Worm (Caenorhabditis elegans) whole organism, early embryonic: ENCODE data around the gene rars-1.
A peak's percentile ranks its signal among the peaks of the same experiment; 100 is the strongest.

Experiments
- B0310.2 ChIP-seq: sonication (generic microtip); optimal IDR thresholded peaks from 2 replicates; lab custom pipeline; 2016; ENCODE audit warnings: mild to moderate bottlenecking, missing genetic modification characterization, missing compliant biosample characterization
- F13C5.2 ChIP-seq: sonication (generic microtip); optimal IDR thresholded peaks from 2 replicates; lab custom pipeline; 2017; ENCODE audit warnings: mild to moderate bottlenecking, missing genetic modification characterization, inconsistent platforms, missing compliant biosample characterization
- aly-1 ChIP-seq: sonication (generic microtip); optimal IDR thresholded peaks from 2 replicates; lab custom pipeline; 2016; ENCODE audit warnings: missing genetic modification characterization, missing compliant biosample characterization
- ama-1 ChIP-seq: fragments of 150-350 bp; optimal IDR thresholded peaks from 2 replicates; lab custom pipeline; 2014
- ceh-13 ChIP-seq: fragments of 200-800 bp; sonication (Bioruptor generic); optimal IDR thresholded peaks from 2 replicates; lab custom pipeline; 2018; ENCODE audit warnings: mild to moderate bottlenecking, missing genetic modification characterization, missing compliant biosample characterization
- ceh-36 ChIP-seq: sonication (generic microtip); optimal IDR thresholded peaks from 2 replicates; lab custom pipeline; 2016; ENCODE audit warnings: missing genetic modification characterization, inconsistent platforms, missing compliant biosample characterization
- ets-7 ChIP-seq: sonication (generic microtip); optimal IDR thresholded peaks from 2 replicates; lab custom pipeline; 2016; ENCODE audit warnings: missing genotype, missing genetic modification characterization, missing compliant biosample characterization
- flt-1 ChIP-seq: fragments of 200-800 bp; sonication (Bioruptor generic); IDR thresholded peaks from 2 replicates; pipeline ENCODE4 v1.3.6; 2022; ENCODE audit warnings: missing genetic modification characterization, missing compliant biosample characterization
- hmbx-1 ChIP-seq: sonication (generic microtip); optimal IDR thresholded peaks from 2 replicates; lab custom pipeline; 2016; ENCODE audit warnings: mild to moderate bottlenecking, missing genetic modification characterization, missing compliant biosample characterization
- hmg-4 ChIP-seq: fragments of 200-800 bp; sonication (Bioruptor generic); optimal IDR thresholded peaks from 2 replicates; lab custom pipeline; 2018; ENCODE audit warnings: mild to moderate bottlenecking, missing genetic modification characterization, missing compliant biosample characterization
- hnd-1 ChIP-seq: sonication (generic microtip); optimal IDR thresholded peaks from 2 replicates; lab custom pipeline; 2016; ENCODE audit warnings: missing genetic modification characterization, missing compliant biosample characterization
- pes-1 ChIP-seq: fragments of 200-800 bp; sonication (Bioruptor generic); IDR thresholded peaks from 2 replicates; pipeline ENCODE4 v1.3.6; 2022; ENCODE audit warnings: missing genetic modification reagents, missing genetic modification characterization, missing compliant biosample characterization
- scrt-1 ChIP-seq: fragments of 200-800 bp; sonication (Bioruptor generic); IDR thresholded peaks from 2 replicates; pipeline ENCODE4 v1.3.6; 2022; ENCODE audit warnings: missing genetic modification characterization, missing compliant biosample characterization
- sea-1 ChIP-seq: fragments of 200-800 bp; sonication (Bioruptor generic); conservative IDR thresholded peaks from 2 replicates; pipeline ENCODE4 v1.3.6; 2022; ENCODE audit warnings: missing genetic modification characterization, missing compliant biosample characterization
- tbx-11 ChIP-seq: fragments of 200-800 bp; sonication (Bioruptor generic); IDR thresholded peaks from 2 replicates; pipeline ENCODE4 v1.3.6; 2022; ENCODE audit warnings: missing genetic modification characterization, missing compliant biosample characterization
- tbx-37 ChIP-seq: fragments of 200-800 bp; sonication (Bioruptor generic); conservative IDR thresholded peaks from 2 replicates; pipeline ENCODE4 v1.3.6; 2022; ENCODE audit warnings: missing genetic modification reagents, missing genetic modification characterization, missing compliant biosample characterization
- tra-4 ChIP-seq: sonication (generic microtip); optimal IDR thresholded peaks from 2 replicates; lab custom pipeline; 2017; ENCODE audit warnings: missing genetic modification characterization, missing compliant biosample characterization

Gene rars-1

DNA sequence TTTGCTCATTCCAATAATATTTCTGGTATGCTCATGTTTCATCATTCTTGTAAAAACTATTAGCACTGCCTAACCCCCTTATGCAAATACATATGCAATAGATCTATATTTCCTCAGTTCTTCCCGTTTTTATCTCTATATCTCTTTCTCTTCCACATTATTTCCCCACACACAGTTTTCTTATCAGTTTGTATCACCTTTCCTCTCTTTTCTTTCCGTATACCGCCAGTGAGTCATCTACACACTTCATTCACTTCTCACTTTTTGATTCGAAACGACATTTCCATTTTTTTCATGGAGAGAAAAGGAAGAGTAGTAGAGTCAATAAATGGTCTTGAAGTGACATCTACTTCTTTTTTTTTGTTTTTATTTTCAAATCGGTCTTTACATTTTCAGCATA is 10.6 kb downstream of the rars-1 start:
- TF ChIP-seq tbx-37 (GFP tag; lab: Robert Waterston, UW) (no peak), ceh-13 (GFP tag; lab: Kevin White, UChicago) (no peak), flt-1 (GFP tag; lab: Robert Waterston, UW) (no peak), hmg-4 (GFP tag; lab: Kevin White, UChicago) (no peak), tra-4 (tag; lab: Kevin White, UChicago) (no peak), ama-1 (no peak), B0310.2 (tag; lab: Kevin White, UChicago) (no peak), hmbx-1 (tag; lab: Kevin White, UChicago) (no peak), tbx-11 (no peak), F13C5.2 (tag; lab: Kevin White, UChicago) (no peak), sea-1 (no peak)

DNA sequence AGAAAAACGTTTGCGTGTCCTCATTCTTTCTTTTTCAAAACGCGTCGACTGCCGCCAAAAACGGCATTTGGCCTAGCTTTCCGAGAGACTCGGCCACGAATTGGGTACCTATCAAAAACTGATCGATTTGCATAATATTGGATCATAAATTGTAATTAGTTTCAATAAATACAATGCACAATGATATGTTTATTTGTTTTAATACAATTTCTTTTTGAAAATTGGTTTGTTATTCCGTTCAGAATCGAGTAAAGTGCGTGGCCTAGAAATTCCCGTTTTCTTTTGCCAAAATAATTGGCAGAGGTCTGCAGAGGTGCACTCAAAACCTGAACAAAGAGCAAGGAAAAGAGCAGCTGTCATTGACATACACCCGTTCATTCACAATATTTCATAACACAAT is 11.6 kb downstream of the rars-1 start, which contains the start of gene F26F4.8:
Gene F26F4.8 (minus strand): TSS at position 69 of the 400 bp plus-strand sequence.
- TF ChIP-seq pes-1 (GFP tag; lab: Robert Waterston, UW) (0 out of 2 replicates have a peak, but pooled peaks have one; percentile 40), ceh-13 (GFP tag; lab: Kevin White, UChicago) (peak; percentile 18), tbx-11 (no peak), ets-7 (tag; lab: Kevin White, UChicago) (peak; percentile 41), hmg-4 (GFP tag; lab: Kevin White, UChicago) (peak; percentile 25), tbx-37 (GFP tag; lab: Robert Waterston, UW) (0 out of 2 replicates have a peak, but pooled peaks have one; percentile 12)

DNA sequence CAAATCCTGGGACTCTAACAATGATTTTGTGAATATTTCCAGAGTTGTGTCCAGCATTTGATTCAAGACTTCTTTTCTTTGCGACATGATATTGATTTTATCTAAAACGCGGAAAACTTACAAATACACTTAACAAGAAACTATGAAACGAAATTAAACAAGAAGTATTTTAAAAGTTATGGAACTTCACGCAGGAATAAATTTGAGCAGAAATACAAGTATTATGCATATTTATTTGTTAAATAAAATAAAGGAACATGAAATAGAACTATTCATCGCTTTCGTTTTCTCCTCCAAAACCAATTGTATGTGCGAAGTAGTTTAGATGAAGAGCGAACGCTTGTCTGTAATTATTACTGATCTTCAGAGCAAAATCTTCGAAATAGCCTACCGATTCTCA is 13.2 kb downstream of the rars-1 start, which contains the start of gene kbp-2:
Gene kbp-2 (minus strand): TSS at position 101 of the 400 bp plus-strand sequence.
- no peak for TF ChIP-seq ceh-36 (tag; lab: Kevin White, UChicago)
- TF ChIP-seq B0310.2 (tag; lab: Kevin White, UChicago), result no peak
- no peak for TF ChIP-seq tra-4 (tag; lab: Kevin White, UChicago)
- TF ChIP-seq ama-1, result no peak
- no peak for TF ChIP-seq aly-1 (tag; lab: Kevin White, UChicago)
- no peak for TF ChIP-seq hmg-4 (GFP tag; lab: Kevin White, UChicago)
- no peak for TF ChIP-seq sea-1
- TF ChIP-seq hnd-1 (tag; lab: Kevin White, UChicago), result no peak
- TF ChIP-seq scrt-1 (GFP tag; lab: Robert Waterston, UW), result no peak
- TF ChIP-seq hmbx-1 (tag; lab: Kevin White, UChicago), result no peak
- TF ChIP-seq ets-7 (tag; lab: Kevin White, UChicago), result no peak
- TF ChIP-seq pes-1 (GFP tag; lab: Robert Waterston, UW), result no peak
- TF ChIP-seq tbx-37 (GFP tag; lab: Robert Waterston, UW), result no peak
- no peak for TF ChIP-seq tbx-11
- no peak for TF ChIP-seq ceh-13 (GFP tag; lab: Kevin White, UChicago)
- no peak for TF ChIP-seq flt-1 (GFP tag; lab: Robert Waterston, UW)
- no peak for TF ChIP-seq F13C5.2 (tag; lab: Kevin White, UChicago)

DNA sequence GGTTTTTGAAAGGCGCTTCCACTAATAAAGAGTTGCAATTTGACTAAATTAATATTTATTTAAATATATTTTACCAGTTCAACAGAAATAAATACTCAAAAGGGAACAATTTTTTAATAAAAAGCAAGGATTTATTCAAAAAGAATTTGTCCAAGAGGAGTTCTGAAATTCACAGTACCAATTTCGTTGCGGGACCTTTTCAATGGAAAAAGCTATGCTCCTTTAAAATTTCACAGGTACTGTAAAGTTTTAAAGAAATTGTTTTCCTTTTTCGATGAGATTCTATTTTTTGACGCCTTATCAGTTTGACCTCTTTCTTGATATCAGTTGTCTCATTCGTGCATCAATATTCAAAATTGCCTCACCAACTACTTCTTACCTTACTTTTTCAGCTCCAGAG is 16.7 kb downstream of the rars-1 start, which contains the start of gene tag-340:
Gene tag-340 (plus strand): TSS at position 249 of the 400 bp plus-strand sequence.
- no peak for TF ChIP-seq hmbx-1 (tag; lab: Kevin White, UChicago)
- TF ChIP-seq flt-1 (GFP tag; lab: Robert Waterston, UW), result no peak
- no peak for TF ChIP-seq F13C5.2 (tag; lab: Kevin White, UChicago)
- no peak for TF ChIP-seq sea-1
- TF ChIP-seq tbx-37 (GFP tag; lab: Robert Waterston, UW), result no peak
- no peak for TF ChIP-seq tbx-11
- no peak for TF ChIP-seq scrt-1 (GFP tag; lab: Robert Waterston, UW)
- no peak for TF ChIP-seq ama-1
- TF ChIP-seq ets-7 (tag; lab: Kevin White, UChicago), result no peak

DNA sequence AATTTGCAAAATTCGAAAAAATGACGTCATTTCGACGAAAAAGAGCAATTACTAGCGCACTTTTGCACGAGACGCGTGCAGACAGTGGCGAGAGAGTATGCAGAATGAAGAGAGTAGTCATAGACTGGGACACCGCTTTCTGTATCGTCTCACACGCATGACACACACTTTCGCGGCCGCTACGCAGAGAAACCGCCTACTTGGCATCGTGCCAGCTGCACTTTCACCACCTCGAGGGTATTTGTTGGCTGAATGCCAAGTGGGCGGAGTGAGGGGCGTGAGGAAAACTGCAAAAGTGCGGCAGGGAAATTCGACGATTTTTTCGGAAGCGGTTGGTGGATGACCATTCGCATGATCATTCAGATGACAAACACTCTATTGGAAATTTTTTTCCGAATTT is 17.2 kb downstream of the rars-1 start:
- TF ChIP-seq ama-1 (no peak), hmbx-1 (tag; lab: Kevin White, UChicago) (no peak), scrt-1 (GFP tag; lab: Robert Waterston, UW) (peak; percentile 55; the same call in 1 of the 2 replicates), sea-1 (0 out of 2 replicates have a peak, but pooled peaks have one; percentile 14), F13C5.2 (tag; lab: Kevin White, UChicago) (peak; percentile 87), ets-7 (tag; lab: Kevin White, UChicago) (peak; percentile 5), B0310.2 (tag; lab: Kevin White, UChicago) (peak; percentile 19), hmg-4 (GFP tag; lab: Kevin White, UChicago) (peak; percentile 91)

DNA sequence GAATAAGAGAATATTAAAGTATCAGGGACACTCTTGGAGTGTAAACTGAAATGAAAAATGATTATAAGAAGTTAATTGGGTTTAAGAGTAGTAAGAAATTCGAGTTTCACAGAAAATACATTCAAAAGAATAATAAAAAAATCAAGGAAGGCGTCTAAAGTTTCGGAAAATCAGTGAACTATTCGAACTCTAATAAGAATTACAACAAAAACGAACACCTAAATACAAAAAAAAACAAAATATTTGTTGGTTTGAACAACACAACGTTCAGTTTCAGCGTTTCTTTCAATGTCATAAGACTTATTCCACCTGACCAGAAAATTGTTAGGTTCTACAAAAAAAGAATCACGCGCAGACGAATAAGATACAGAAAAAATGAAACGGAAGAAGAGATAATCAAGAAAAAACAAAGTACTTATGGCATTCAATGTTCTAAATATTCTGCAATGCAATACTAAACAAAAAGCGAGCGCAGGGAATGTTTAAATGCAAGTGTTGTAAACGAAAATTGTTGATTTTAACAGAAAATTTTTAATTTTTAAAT is 17.9 kb downstream of the rars-1 start, which contains the start of gene nhl-2:
Gene nhl-2 (minus strand): TSS at position 51 of the 544 bp plus-strand sequence.
- no peak for TF ChIP-seq tbx-11
- no peak for TF ChIP-seq ets-7 (tag; lab: Kevin White, UChicago)
- no peak for TF ChIP-seq B0310.2 (tag; lab: Kevin White, UChicago)
- no peak for TF ChIP-seq hnd-1 (tag; lab: Kevin White, UChicago)

DNA sequence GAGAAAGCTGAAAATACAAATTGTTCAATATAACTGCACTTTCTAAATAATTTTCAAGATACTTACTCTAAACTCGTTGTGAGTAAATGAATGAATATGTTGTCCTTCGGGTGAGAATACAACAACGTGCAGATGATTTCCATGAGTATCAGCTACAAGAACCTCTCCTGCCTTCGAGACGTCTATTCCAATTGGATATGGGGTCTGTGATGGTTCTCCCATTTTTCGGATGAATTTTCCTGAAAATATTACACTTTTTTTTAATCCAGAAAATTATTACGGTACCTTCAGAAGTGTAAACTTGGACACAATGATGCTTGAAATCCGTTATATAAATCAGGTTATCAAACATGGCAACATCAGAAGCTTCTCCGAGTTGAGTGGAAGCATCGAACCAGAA is 21.7 kb downstream of the rars-1 start:
- TF ChIP-seq flt-1 (GFP tag; lab: Robert Waterston, UW) (no peak), hmg-4 (GFP tag; lab: Kevin White, UChicago) (no peak)

DNA sequence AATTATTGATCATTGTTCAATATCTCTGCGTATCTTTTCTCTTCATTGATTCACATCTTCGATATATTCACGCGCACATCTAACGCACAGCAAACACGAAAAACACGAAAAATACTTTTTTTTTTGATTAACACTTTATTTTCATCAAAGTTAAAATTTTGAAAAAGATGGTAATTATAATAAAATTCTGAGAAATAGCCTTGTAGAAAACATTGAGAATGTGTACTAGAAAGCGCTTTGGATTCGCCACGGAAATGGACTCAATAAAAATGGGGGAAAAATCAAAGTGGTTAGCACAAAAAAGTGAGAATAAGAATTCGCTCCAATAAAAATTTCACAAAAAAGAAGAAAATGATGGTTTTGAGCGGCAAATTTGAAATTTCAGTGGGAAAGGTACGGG is 23.4 kb downstream of the rars-1 start, which contains the start of gene F26F4.6:
Gene F26F4.6 (minus strand): TSS at position 101 of the 400 bp plus-strand sequence.
- no peak for TF ChIP-seq hmg-4 (GFP tag; lab: Kevin White, UChicago)
- TF ChIP-seq tra-4 (tag; lab: Kevin White, UChicago), result no peak
- no peak for TF ChIP-seq hmbx-1 (tag; lab: Kevin White, UChicago)
- TF ChIP-seq pes-1 (GFP tag; lab: Robert Waterston, UW), result no peak
- no peak for TF ChIP-seq B0310.2 (tag; lab: Kevin White, UChicago)
- no peak for TF ChIP-seq flt-1 (GFP tag; lab: Robert Waterston, UW)
- no peak for TF ChIP-seq ceh-13 (GFP tag; lab: Kevin White, UChicago)
- TF ChIP-seq scrt-1 (GFP tag; lab: Robert Waterston, UW), result no peak
- TF ChIP-seq tbx-37 (GFP tag; lab: Robert Waterston, UW), result no peak
- no peak for TF ChIP-seq ceh-36 (tag; lab: Kevin White, UChicago)
- no peak for TF ChIP-seq F13C5.2 (tag; lab: Kevin White, UChicago)
- no peak for TF ChIP-seq aly-1 (tag; lab: Kevin White, UChicago)
- TF ChIP-seq tbx-11, result no peak
- TF ChIP-seq ets-7 (tag; lab: Kevin White, UChicago), result no peak
- no peak for TF ChIP-seq ama-1
- no peak for TF ChIP-seq hnd-1 (tag; lab: Kevin White, UChicago)
- TF ChIP-seq sea-1, result no peak
